Worm (Caenorhabditis elegans): ENCODE measurements around the gene Y105C5B.25.

- no peak for TF ChIP-seq ceh-82 (tag; optimal IDR thresholded peaks at IDR 0.05)
- TF ChIP-seq lin-39 (tag; optimal IDR thresholded peaks at IDR 0.05): no peak
- no peak for TF ChIP-seq fos-1 (tag; optimal IDR thresholded peaks at IDR 0.05)
- TF ChIP-seq snpc-4 (tag; optimal IDR thresholded peaks at IDR 0.05): no peak
- TF ChIP-seq nhr-6 (tag; optimal IDR thresholded peaks at IDR 0.05): no peak
- peak; percentile 63; the same call in 1 of the 2 replicates for TF ChIP-seq snpc-1.2 (GFP tag; IDR thresholded peaks at IDR 0.05)
- TF ChIP-seq nhr-102 (tag; optimal IDR thresholded peaks at IDR 0.05): no peak
- TF ChIP-seq spr-1 (tag; optimal IDR thresholded peaks at IDR 0.05): no peak
- no peak for TF ChIP-seq nhr-25 (tag; optimal IDR thresholded peaks at IDR 0.05; ENCODE audit: borderline replicate concordance, insufficient read depth)
- no peak for TF ChIP-seq fkh-10 (GFP tag; optimal IDR thresholded peaks at IDR 0.05)
- no peak for TF ChIP-seq ama-1 (optimal IDR thresholded peaks at IDR 0.05)
Observed at ce11 chrIV:16119577-16119976, 27.4 kb downstream of the Y105C5B.25 start.
